Worm (Caenorhabditis elegans) whole organism, L2 larva: Measurements from ENCODE around the gene H39E20.1.

ENCODE experiments used
- F13H6.1 ChIP-seq: sonication (generic microtip); optimal IDR thresholded peaks from 2 replicates; lab custom pipeline; 2016; ENCODE audit warnings: missing genetic modification characterization, missing compliant biosample characterization
- Y55F3AM.14 ChIP-seq: fragments of 200-800 bp; sonication (Bioruptor generic); optimal IDR thresholded peaks from 2 replicates; lab custom pipeline; 2018; ENCODE audit warnings: mild to moderate bottlenecking, missing genetic modification characterization, missing compliant biosample characterization
- ZK546.5 ChIP-seq: sonication (generic microtip); optimal IDR thresholded peaks from 2 replicates; lab custom pipeline; 2017; ENCODE audit warnings: missing biosample characterization, missing genetic modification characterization
- alr-1 ChIP-seq: fragments of 150-350 bp; optimal IDR thresholded peaks from 2 replicates; lab custom pipeline; 2014; ENCODE audit warnings: missing biosample characterization, missing genetic modification characterization
- ama-1 ChIP-seq: fragments of 150-350 bp; optimal IDR thresholded peaks from 2 replicates; lab custom pipeline; 2018; ENCODE audit warnings: inconsistent platforms
- blmp-1 ChIP-seq: sonication (generic microtip); optimal IDR thresholded peaks from 2 replicates; lab custom pipeline; 2017; ENCODE audit warnings: missing genetic modification characterization, mild to moderate bottlenecking, missing compliant biosample characterization, antibody characterized with exemption, moderate library complexity; ENCODE audit not compliant: insufficient read depth
- ceh-82 ChIP-seq: fragments of 150-350 bp; optimal IDR thresholded peaks from 2 replicates; lab custom pipeline; 2014; ENCODE audit warnings: missing biosample characterization, missing genetic modification characterization
- crh-2 ChIP-seq: sonication (generic microtip); optimal IDR thresholded peaks from 2 replicates; lab custom pipeline; 2017; ENCODE audit warnings: missing biosample characterization, missing genetic modification characterization
- dmd-4 ChIP-seq: sonication (generic microtip); optimal IDR thresholded peaks from 2 replicates; lab custom pipeline; 2017; ENCODE audit warnings: missing biosample characterization, missing genetic modification characterization
- elt-1 ChIP-seq: fragments of 150-350 bp; optimal IDR thresholded peaks from 2 replicates; lab custom pipeline; 2014; ENCODE audit warnings: missing biosample characterization, missing genetic modification characterization
- elt-3 ChIP-seq: sonication (generic microtip); optimal IDR thresholded peaks from 2 replicates; lab custom pipeline; 2017; ENCODE audit warnings: missing biosample characterization, missing genetic modification characterization
- fos-1 ChIP-seq: fragments of 150-350 bp; optimal IDR thresholded peaks from 2 replicates; lab custom pipeline; 2014; ENCODE audit warnings: missing biosample characterization, missing genetic modification characterization
- gmeb-1 ChIP-seq: fragments of 150-350 bp; optimal IDR thresholded peaks from 2 replicates; lab custom pipeline; 2014; ENCODE audit warnings: missing biosample characterization, missing genetic modification characterization
- lin-11 ChIP-seq: fragments of 150-350 bp; sonication (generic microtip); optimal IDR thresholded peaks from 2 replicates; lab custom pipeline; 2014; ENCODE audit warnings: missing biosample characterization, missing genetic modification characterization, inconsistent platforms, mixed read lengths
- lin-13 ChIP-seq: fragments of 150-350 bp; optimal IDR thresholded peaks from 2 replicates; lab custom pipeline; 2014; ENCODE audit warnings: missing biosample characterization, missing genetic modification reagents, missing genetic modification characterization
- lin-39 ChIP-seq: fragments of 150-350 bp; optimal IDR thresholded peaks from 2 replicates; lab custom pipeline; 2014; ENCODE audit warnings: missing biosample characterization, missing genetic modification reagents, missing genetic modification characterization
- lsy-2 ChIP-seq, 2 experiments: fragments of 150-350 bp in 1 of 2; sonication (generic microtip) in 1 of 2; optimal IDR thresholded peaks; 2 replicates each; lab custom pipeline; 2014 to 2017; ENCODE audit warnings: missing biosample characterization in 2 of 2, missing genetic modification characterization in 2 of 2
- mdl-1 ChIP-seq, 2 experiments: fragments of 150-350 bp in 1 of 2; sonication (generic microtip) in 1 of 2; optimal IDR thresholded peaks; 2 replicates each; lab custom pipeline; 2017; ENCODE audit warnings: missing biosample characterization in 2 of 2, missing genetic modification characterization in 2 of 2
- nhr-11 ChIP-seq: fragments of 150-350 bp; optimal IDR thresholded peaks from 2 replicates; lab custom pipeline; 2014; ENCODE audit warnings: missing biosample characterization, missing genetic modification characterization
- nhr-129 ChIP-seq: fragments of 150-350 bp; optimal IDR thresholded peaks from 2 replicates; lab custom pipeline; 2014; ENCODE audit warnings: missing biosample characterization, missing genetic modification characterization
- nhr-21 ChIP-seq: fragments of 150-350 bp; optimal IDR thresholded peaks from 2 replicates; lab custom pipeline; 2014; ENCODE audit warnings: missing biosample characterization, missing genetic modification characterization
- nhr-23 ChIP-seq: fragments of 150-350 bp; optimal IDR thresholded peaks from 2 replicates; lab custom pipeline; 2014; ENCODE audit warnings: missing biosample characterization, missing genetic modification reagents, missing genetic modification characterization
- nhr-6 ChIP-seq: fragments of 150-350 bp; optimal IDR thresholded peaks from 2 replicates; lab custom pipeline; 2014; ENCODE audit warnings: missing biosample characterization, missing genetic modification characterization
- nhr-77 ChIP-seq: fragments of 150-350 bp; optimal IDR thresholded peaks from 2 replicates; lab custom pipeline; 2014; ENCODE audit warnings: missing biosample characterization, missing genetic modification characterization
- peb-1 ChIP-seq: fragments of 150-350 bp; optimal IDR thresholded peaks from 2 replicates; lab custom pipeline; 2014; ENCODE audit warnings: missing biosample characterization, missing genetic modification characterization
- sem-4 ChIP-seq: fragments of 150-350 bp; optimal IDR thresholded peaks from 2 replicates; lab custom pipeline; 2014; ENCODE audit warnings: missing biosample characterization, missing genetic modification reagents, missing genetic modification characterization
- skn-1 ChIP-seq: sonication (generic microtip); optimal IDR thresholded peaks from 2 replicates; lab custom pipeline; 2017; ENCODE audit warnings: missing biosample characterization, missing genetic modification characterization
- sma-3 ChIP-seq: sonication (generic microtip); optimal IDR thresholded peaks from 2 replicates; lab custom pipeline; 2016; ENCODE audit warnings: missing genetic modification reagents, missing genetic modification characterization, missing compliant biosample characterization
- sma-9 ChIP-seq, 2 experiments: fragments of 150-350 bp in 1 of 2; sonication (generic microtip) in 1 of 2; optimal IDR thresholded peaks; 2 replicates each; lab custom pipeline; 2014 to 2016; ENCODE audit warnings: missing genetic modification characterization in 2 of 2, mild to moderate bottlenecking in 1 of 2, missing biosample characterization in 1 of 2, missing compliant biosample characterization in 1 of 2, missing genetic modification reagents in 1 of 2, moderate library complexity in 1 of 2
- snpc-4 ChIP-seq: fragments of 150-350 bp; optimal IDR thresholded peaks from 2 replicates; lab custom pipeline; 2014; ENCODE audit warnings: missing biosample characterization, missing genetic modification characterization
- unc-55 ChIP-seq: fragments of 150-350 bp; sonication (generic microtip); optimal IDR thresholded peaks from 3 replicates; lab custom pipeline; 2014; ENCODE audit warnings: missing biosample characterization, missing genetic modification reagents, missing genetic modification characterization
- zag-1 ChIP-seq: fragments of 150-350 bp; optimal IDR thresholded peaks from 2 replicates; lab custom pipeline; 2014; ENCODE audit warnings: missing biosample characterization, missing genetic modification characterization
- ztf-1 ChIP-seq: fragments of 200-800 bp; sonication (Bioruptor generic); conservative IDR thresholded peaks from 2 replicates; pipeline ENCODE4 v1.3.6; 2022; ENCODE audit warnings: missing genetic modification characterization, missing compliant biosample characterization
- ztf-11 ChIP-seq: sonication (generic microtip); optimal IDR thresholded peaks from 2 replicates; lab custom pipeline; 2017; ENCODE audit warnings: missing biosample characterization, missing genetic modification characterization
- ztf-4 ChIP-seq: fragments of 150-350 bp; optimal IDR thresholded peaks from 2 replicates; lab custom pipeline; 2014; ENCODE audit warnings: missing biosample characterization, missing genetic modification characterization

The H39E20.1 gene

ce11 chrX:1379391-1379790 lies 18.0 kb downstream of the H39E20.1 start:
- TF ChIP-seq F13H6.1 (tag; lab: Kevin White, UChicago): peak; percentile 64
- TF ChIP-seq gmeb-1 (tag; lab: Kevin White, UChicago): peak; percentile 24
- TF ChIP-seq snpc-4 (tag; lab: Kevin White, UChicago): peak; percentile 43
- TF ChIP-seq mdl-1 (tag; optimal IDR thresholded peaks at IDR 0.05; lab: Kevin White, UChicago): peak in 1 of 2 experiments; percentile 33
- peak; percentile 67 for TF ChIP-seq nhr-21
- TF ChIP-seq crh-2 (tag; lab: Kevin White, UChicago): peak; percentile 61
- TF ChIP-seq ztf-4: no peak
- no peak for TF ChIP-seq ztf-1 (GFP tag; lab: Robert Waterston, UW)
- TF ChIP-seq sem-4: peak; percentile 10
- peak; percentile 65 for TF ChIP-seq lin-11 (tag; lab: Kevin White, UChicago)
- no peak for TF ChIP-seq elt-3 (tag; lab: Kevin White, UChicago)
- TF ChIP-seq fos-1: peak; percentile 53
- peak; percentile 21 for TF ChIP-seq zag-1 (tag; lab: Kevin White, UChicago)
- TF ChIP-seq nhr-77: peak; percentile 1
- peak; percentile 69 for TF ChIP-seq nhr-129 (tag; lab: Kevin White, UChicago)
- no peak for TF ChIP-seq peb-1
- TF ChIP-seq sma-9 (GFP tag; optimal IDR thresholded peaks at IDR 0.05; lab: Kevin White, UChicago): peak; percentile 56
- no peak for TF ChIP-seq sma-9 (tag; optimal IDR thresholded peaks at IDR 0.05; lab: Kevin White, UChicago)
- TF ChIP-seq ztf-11: no peak
- TF ChIP-seq blmp-1 (tag; lab: Kevin White, UChicago): no peak
- peak; percentile 46 for TF ChIP-seq sma-3 (GFP tag; lab: Kevin White, UChicago)
- no peak for TF ChIP-seq alr-1 (tag; lab: Kevin White, UChicago)
- peak; percentile 32 for TF ChIP-seq unc-55
- peak; percentile 70 for TF ChIP-seq lin-13 (GFP tag; lab: Kevin White, UChicago)
- peak; percentile 36 to 44 for TF ChIP-seq lsy-2 (tag; optimal IDR thresholded peaks at IDR 0.05; lab: Kevin White, UChicago)
- peak; percentile 45 for TF ChIP-seq Y55F3AM.14
- TF ChIP-seq elt-1 (tag; lab: Kevin White, UChicago): no peak

ce11 chrX:1372464-1372863 lies 25.0 kb downstream of the H39E20.1 start:
- TF ChIP-seq nhr-11 (tag; lab: Kevin White, UChicago): no peak
- TF ChIP-seq snpc-4 (tag; lab: Kevin White, UChicago): peak; percentile 11

- TF ChIP-seq sma-9 (GFP tag; optimal IDR thresholded peaks at IDR 0.05; lab: Kevin White, UChicago) (peak; percentile 49), sma-9 (tag; optimal IDR thresholded peaks at IDR 0.05; lab: Kevin White, UChicago) (no peak), fos-1 (peak; percentile 72), lin-13 (GFP tag; lab: Kevin White, UChicago) (no peak)
Observed at ce11 chrX:1371688-1372087, 25.7 kb downstream of the H39E20.1 start, which contains the start of gene fbxa-190. fbxa-190 (plus strand) TSS chrX:1372012.

ce11 chrX:1370736-1371281 lies 26.6 kb downstream of the H39E20.1 start, which contains the start of gene F56C3.7:
F56C3.7 (minus strand) TSS chrX:1370786.
- peak; percentile 4 for TF ChIP-seq gmeb-1 (tag; lab: Kevin White, UChicago)
- TF ChIP-seq dmd-4 (tag; lab: Kevin White, UChicago): no peak
- no peak for TF ChIP-seq ceh-82 (tag; lab: Kevin White, UChicago)
- TF ChIP-seq ztf-4: no peak
- TF ChIP-seq lin-11 (tag; lab: Kevin White, UChicago): no peak
- no peak for TF ChIP-seq nhr-77

- TF ChIP-seq ama-1 (lab: Kevin White, UChicago): no peak
- no peak for TF ChIP-seq fos-1
- TF ChIP-seq Y55F3AM.14: no peak
- TF ChIP-seq ztf-4: no peak
- TF ChIP-seq lin-39 (tag; lab: Kevin White, UChicago): no peak
- no peak for TF ChIP-seq nhr-23 (tag; lab: Kevin White, UChicago)
- TF ChIP-seq elt-1 (tag; lab: Kevin White, UChicago): no peak
- TF ChIP-seq snpc-4 (tag; lab: Kevin White, UChicago): no peak
- no peak for TF ChIP-seq ZK546.5 (tag; lab: Kevin White, UChicago)
- no peak for TF ChIP-seq skn-1 (tag; lab: Kevin White, UChicago)
- no peak for TF ChIP-seq nhr-6 (tag; lab: Kevin White, UChicago)
- TF ChIP-seq, all 48 proteins: peak for 0
Observed at ce11 chrX:1367416-1367815, 30.0 kb downstream of the H39E20.1 start, which contains the start of gene dgn-2. dgn-2 (minus strand) TSS chrX:1367516.
